Fruit fly (Drosophila melanogaster): ENCODE data around the gene CG32683.

The CG32683 gene

DNA sequence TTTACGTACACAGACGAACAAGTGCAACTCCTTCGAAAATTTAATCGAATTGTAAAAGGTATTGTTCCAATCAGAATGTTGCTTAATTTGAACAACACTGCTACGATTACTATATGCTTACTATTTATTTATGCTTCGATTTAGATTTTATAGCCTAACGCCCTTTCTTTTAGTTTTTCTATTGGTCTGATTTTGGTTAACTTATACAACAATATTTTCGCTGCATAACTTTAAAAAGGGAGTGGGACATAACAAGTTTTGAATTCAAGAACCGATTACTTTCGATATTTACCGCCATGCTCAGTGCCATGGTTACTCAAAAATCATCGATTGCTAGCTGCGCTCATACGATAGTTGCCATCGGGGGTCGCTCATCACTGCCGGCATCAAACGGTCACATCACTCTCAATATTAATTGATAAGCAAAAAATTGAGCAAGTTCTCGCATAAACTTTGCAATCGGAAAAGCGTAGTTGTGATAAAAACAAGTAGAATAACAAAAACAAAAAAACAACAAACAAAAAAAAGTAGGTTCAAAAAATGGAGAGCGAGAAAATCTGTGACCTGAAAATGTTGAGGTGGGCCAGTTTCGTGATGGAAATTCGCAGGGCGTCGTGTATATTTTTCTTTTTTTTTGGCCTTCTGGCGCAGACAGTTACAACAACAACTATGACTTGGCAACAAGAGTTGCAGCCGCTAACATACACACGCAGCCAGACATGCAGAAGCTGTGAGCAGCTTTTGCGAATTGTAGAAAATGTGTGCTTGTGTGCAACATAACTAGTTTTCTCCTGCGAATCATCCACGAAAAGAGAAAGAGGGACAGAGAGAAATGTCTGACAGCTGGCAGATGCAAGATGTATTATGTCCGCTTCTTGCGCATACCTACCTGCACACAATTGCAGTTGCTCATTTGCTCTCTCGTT lies 24.0 kb upstream of the CG32683 start, which contains the start of the genes CG2887 and PPP4R2r (continued):
- TF ChIP-seq CG2678 (tag; optimal IDR thresholded peaks at IDR 0.05) = no peak
- TF ChIP-seq CG18764 (GFP tag; optimal IDR thresholded peaks at IDR 0.05) = no peak
- TF ChIP-seq ci (GFP tag; IDR thresholded peaks at IDR 0.05) = 0 out of 3 replicates have a peak, but pooled peaks have one; percentile 6
- TF ChIP-seq oc (tag; optimal IDR thresholded peaks at IDR 0.05) = no peak
- TF ChIP-seq lola (GFP tag; optimal IDR thresholded peaks at IDR 0.05) = no peak
- TF ChIP-seq ERR (GFP tag; optimal IDR thresholded peaks at IDR 0.05) = no peak
- no peak for TF ChIP-seq CG1233 (GFP tag; optimal IDR thresholded peaks at IDR 0.05)
- TF ChIP-seq CG7839 (tag; optimal IDR thresholded peaks at IDR 0.05) = no peak
- TF ChIP-seq Deaf1 (tag; optimal IDR thresholded peaks at IDR 0.05) = no peak
- no peak for TF ChIP-seq rib (GFP tag; IDR thresholded peaks at IDR 0.05)
- TF ChIP-seq cwo (GFP tag; optimal IDR thresholded peaks at IDR 0.05) = no peak
- TF ChIP-seq CG31365 (tag; optimal IDR thresholded peaks at IDR 0.05) = no peak
- TF ChIP-seq stwl (tag; optimal IDR thresholded peaks at IDR 0.05) = peak; percentile 61
- no peak for TF ChIP-seq CG10959 (GFP tag; IDR thresholded peaks at IDR 0.05)
- TF ChIP-seq pfk (GFP tag; optimal IDR thresholded peaks at IDR 0.05) = no peak
- no peak for TF ChIP-seq fd102C (GFP tag; optimal IDR thresholded peaks at IDR 0.05)
- TF ChIP-seq Jarid2 (GFP tag; optimal IDR thresholded peaks at IDR 0.05) = no peak
- TF ChIP-seq lbe (GFP tag; optimal IDR thresholded peaks at IDR 0.05) = no peak
- TF ChIP-seq nom (GFP tag; optimal IDR thresholded peaks at IDR 0.05) = peak; percentile 27
- no peak for TF ChIP-seq stc (GFP tag; IDR thresholded peaks at IDR 0.05)
- TF ChIP-seq D19A (tag; optimal IDR thresholded peaks at IDR 0.05) = no peak
- no peak for TF ChIP-seq NK7.1 (GFP tag; optimal IDR thresholded peaks at IDR 0.05)
- TF ChIP-seq org-1 (GFP tag; optimal IDR thresholded peaks at IDR 0.05) = no peak
- TF ChIP-seq tna (GFP tag; IDR thresholded peaks at IDR 0.05; ENCODE audit: partially characterized antibody) = peak; percentile 88
- TF ChIP-seq CG13296 (GFP tag; optimal IDR thresholded peaks at IDR 0.05) = no peak
- no peak for TF ChIP-seq Kr (GFP tag; optimal IDR thresholded peaks at IDR 0.05)
- no peak for TF ChIP-seq CG13424 (tag; optimal IDR thresholded peaks at IDR 0.05)
- TF ChIP-seq CG2202 (tag; optimal IDR thresholded peaks at IDR 0.05) = no peak
- peak; percentile 58; the same call in 1 of the 3 replicates for TF ChIP-seq CG34422 (GFP tag; IDR thresholded peaks at IDR 0.05)
- TF ChIP-seq CG10147 (GFP tag; optimal IDR thresholded peaks at IDR 0.05) = no peak
- TF ChIP-seq CG1529 (GFP tag; optimal IDR thresholded peaks at IDR 0.05) = no peak
- no peak for TF ChIP-seq pros (GFP tag; optimal IDR thresholded peaks at IDR 0.05)
- TF ChIP-seq Drgx (GFP tag; IDR thresholded peaks at IDR 0.05) = no peak
- peak; percentile 38; the same call in 1 of the 2 replicates for TF ChIP-seq CG9932 (GFP tag; IDR thresholded peaks at IDR 0.05)
- TF ChIP-seq CG3726 (GFP tag; IDR thresholded peaks at IDR 0.05) = no peak
- TF ChIP-seq CG4730 (GFP tag; IDR thresholded peaks at IDR 0.05) = no peak
- TF ChIP-seq HHEX (GFP tag; optimal IDR thresholded peaks at IDR 0.05) = no peak
- no peak for TF ChIP-seq CG16815 (GFP tag; optimal IDR thresholded peaks at IDR 0.05)
- no peak for TF ChIP-seq Lim3 (GFP tag; IDR thresholded peaks at IDR 0.05)
- TF ChIP-seq CG10321 (GFP tag; IDR thresholded peaks at IDR 0.05) = no peak
- TF ChIP-seq CG14050 (GFP tag; IDR thresholded peaks at IDR 0.05) = no peak
- no peak for TF ChIP-seq CG17359 (tag; optimal IDR thresholded peaks at IDR 0.05)
- 0 out of 2 replicates have a peak, but pooled peaks have one; percentile 10 for TF ChIP-seq GATAe (GFP tag; conservative IDR thresholded peaks at IDR 0.05)
- TF ChIP-seq CG30403 (GFP tag; optimal IDR thresholded peaks at IDR 0.05) = no peak
- no peak for TF ChIP-seq CG10209 (GFP tag; optimal IDR thresholded peaks at IDR 0.05)
- no peak for TF ChIP-seq Side (GFP tag; optimal IDR thresholded peaks at IDR 0.05)
- TF ChIP-seq corto (GFP tag; optimal IDR thresholded peaks at IDR 0.05) = no peak
- no peak for TF ChIP-seq Antp (GFP tag; optimal IDR thresholded peaks at IDR 0.05)

Measured in whole organism, embryonic.